Worm (Caenorhabditis elegans) whole organism, L4/young adult: Measurements from ENCODE around the gene nspg-5.

Experiments
- W03F9.2 ChIP-seq: fragments of 150-350 bp; optimal IDR thresholded peaks from 2 replicates; lab custom pipeline; 2014; ENCODE audit warnings: missing biosample characterization, missing genetic modification characterization
- dao-5 ChIP-seq: sonication (generic microtip); optimal IDR thresholded peaks from 2 replicates; lab custom pipeline; 2016; ENCODE audit warnings: missing genotype, missing genetic modification characterization, moderate library complexity, missing compliant biosample characterization
- him-1 ChIP-seq: sonication (generic microtip); optimal IDR thresholded peaks from 2 replicates; lab custom pipeline; 2016; ENCODE audit warnings: missing genotype, missing genetic modification reagents, missing genetic modification characterization, missing compliant biosample characterization

Gene nspg-5

DNA sequence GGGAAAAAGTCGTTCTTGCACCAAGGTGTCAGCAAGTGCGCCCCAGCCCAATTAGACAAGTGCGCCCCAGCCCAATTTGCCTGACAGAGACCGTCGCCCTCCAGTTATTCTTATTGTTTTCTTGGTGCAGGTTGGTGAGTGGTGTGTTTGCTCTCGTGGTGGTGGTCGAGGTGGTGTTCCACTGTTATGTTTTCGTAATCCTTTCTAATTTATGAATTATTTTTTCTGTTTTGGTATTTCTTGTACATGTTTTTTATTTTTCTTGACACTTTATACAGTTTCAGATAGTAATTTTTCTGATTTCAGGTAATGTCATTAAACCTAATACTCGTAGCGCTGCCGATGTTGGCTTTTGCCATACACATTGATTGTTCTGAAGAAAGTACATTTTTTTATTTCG is 27.4 kb downstream of the nspg-5 start, which contains the start of gene Y48D7A.1:
Gene Y48D7A.1, plus strand, starts transcription at position 301 of the 400 bp plus-strand sequence.
- TF ChIP-seq W03F9.2: no peak
- TF ChIP-seq dao-5: no peak

- TF ChIP-seq him-1 (tag; lab: Kevin White, UChicago): no peak
- TF ChIP-seq dao-5: no peak
- TF ChIP-seq W03F9.2: no peak
These were observed 36.7 kb downstream of the nspg-5 start, which contains the start of gene flp-18 for ce11 chrX:3018505-3018996. TSS of gene flp-18 (minus strand) at chrX:3018555.

DNA sequence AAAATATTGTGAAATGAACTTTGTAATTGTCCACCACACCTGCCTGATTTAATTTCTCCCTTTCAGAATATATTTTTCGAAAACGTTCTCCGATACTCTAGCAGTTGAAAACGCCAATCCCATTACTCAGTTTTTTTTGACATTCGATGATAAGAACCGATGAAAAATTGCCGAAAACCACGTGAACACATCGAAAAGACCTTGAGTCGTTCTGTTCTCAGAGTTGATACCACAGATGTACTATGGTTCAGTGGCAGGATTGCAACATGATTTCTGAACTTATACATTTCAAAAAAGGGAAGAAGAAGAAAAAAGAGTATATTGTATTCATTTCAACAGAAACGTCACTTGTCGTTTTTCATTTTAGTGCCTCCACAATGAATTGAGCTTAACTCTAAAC is 38.2 kb downstream of the nspg-5 start:
- TF ChIP-seq him-1 (tag; lab: Kevin White, UChicago) (no peak), W03F9.2 (no peak), dao-5 (no peak)

- no peak for TF ChIP-seq dao-5
- TF ChIP-seq W03F9.2: no peak
- no peak for TF ChIP-seq him-1 (tag; lab: Kevin White, UChicago)
These were observed 39.7 kb downstream of the nspg-5 start for ce11 chrX:3021466-3021865.

ce11 chrX:3022330-3023088 is 40.7 kb downstream of the nspg-5 start:
- TF ChIP-seq W03F9.2 (no peak), dao-5 (no peak), him-1 (tag; lab: Kevin White, UChicago) (no peak)

DNA sequence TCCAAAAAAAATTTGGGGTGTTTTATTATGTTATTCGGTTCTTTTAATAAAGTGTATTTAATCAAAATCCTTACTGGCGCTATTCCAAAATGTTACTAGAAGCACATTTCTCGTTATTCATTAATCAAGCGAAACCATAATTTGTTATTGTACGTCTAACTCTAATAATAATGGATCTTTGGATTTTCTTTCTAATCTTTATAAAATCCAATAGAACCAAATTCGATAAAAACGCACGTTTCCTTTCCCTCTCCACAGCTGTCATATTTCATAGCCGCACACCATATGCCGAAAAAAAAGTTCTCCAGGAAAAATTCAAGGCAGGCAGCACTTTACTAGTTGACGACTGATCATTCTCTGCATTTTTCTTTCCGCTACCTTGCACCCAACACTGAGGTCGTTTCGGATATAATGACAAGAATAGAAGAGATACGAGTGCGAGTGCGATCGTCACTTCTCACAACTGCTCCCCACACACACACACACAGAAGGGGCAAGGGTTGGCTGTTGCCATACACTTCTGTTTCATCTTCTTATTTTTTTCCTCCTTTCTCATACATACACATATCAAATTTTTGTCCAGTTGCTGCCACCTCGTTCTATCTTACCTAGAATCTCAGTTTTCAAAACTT is 41.9 kb downstream of the nspg-5 start:
- TF ChIP-seq him-1 (tag; lab: Kevin White, UChicago): no peak
- no peak for TF ChIP-seq W03F9.2
- TF ChIP-seq dao-5: no peak

ce11 chrX:3024637-3025113 is 42.9 kb downstream of the nspg-5 start, which contains the start of gene aqp-7:
TSS of gene aqp-7 (plus strand) at chrX:3025063.
- TF ChIP-seq dao-5 (no peak), W03F9.2 (no peak), him-1 (tag; lab: Kevin White, UChicago) (no peak)

- TF ChIP-seq him-1 (tag; lab: Kevin White, UChicago): no peak
- no peak for TF ChIP-seq dao-5
- no peak for TF ChIP-seq W03F9.2
These were observed 43.3 kb downstream of the nspg-5 start for ce11 chrX:3025145-3025544.

- TF ChIP-seq dao-5 (no peak), him-1 (tag; lab: Kevin White, UChicago) (no peak), W03F9.2 (no peak)
These were observed 47.2 kb downstream of the nspg-5 start, which contains the start of gene M02F4.1 for ce11 chrX:3029030-3029429. TSS of gene M02F4.1 (minus strand) at chrX:3029130.

ce11 chrX:3031484-3031883 is 49.7 kb downstream of the nspg-5 start, which contains the start of gene clec-265:
TSS of gene clec-265 (plus strand) at chrX:3031783.
- TF ChIP-seq dao-5 (no peak), him-1 (tag; lab: Kevin White, UChicago) (no peak), W03F9.2 (no peak)

ce11 chrX:3033492-3033891 is 51.7 kb downstream of the nspg-5 start:
- TF ChIP-seq him-1 (tag; lab: Kevin White, UChicago) (no peak), W03F9.2 (no peak), dao-5 (no peak)
